Fruit fly (Drosophila melanogaster): ENCODE data around the gene Vha100-1.

The Vha100-1 gene

dm6 chr3R:29122817-29123611 lies 8.0 kb upstream of the Vha100-1 start, which contains the start of the genes yem and Ctl2 (continued):
- TF ChIP-seq sc (optimal IDR thresholded peaks at IDR 0.05) (no peak), sc (GFP tag; optimal IDR thresholded peaks at IDR 0.05) (peak; percentile 12), sob (GFP tag; IDR thresholded peaks at IDR 0.05) (peak; percentile 75), CG4360 (GFP tag; IDR thresholded peaks at IDR 0.05) (no peak), gcm (GFP tag; optimal IDR thresholded peaks at IDR 0.05) (no peak), CG9727 (GFP tag; optimal IDR thresholded peaks at IDR 0.05) (peak; percentile 73), Sry-β (GFP tag; optimal IDR thresholded peaks at IDR 0.05) (peak; percentile 93), pan (optimal IDR thresholded peaks at IDR 0.05) (no peak), pan (GFP tag; optimal IDR thresholded peaks at IDR 0.05 in 1 of 2, IDR thresholded peaks at IDR 0.05 in 1 of 2) (peak in 1 of 2 experiments; percentile 9), Elba2 (GFP tag; optimal IDR thresholded peaks at IDR 0.05) (peak; percentile 67), CG16813 (GFP tag; IDR thresholded peaks at IDR 0.05; ENCODE audit: partially characterized antibody) (peak; percentile 7; the same call in 1 of the 3 replicates), wek (GFP tag; optimal IDR thresholded peaks at IDR 0.05) (no peak), CG11247 (GFP tag; IDR thresholded peaks at IDR 0.05) (peak; percentile 50), CG1647 (GFP tag; optimal IDR thresholded peaks at IDR 0.05) (peak; percentile 61), CG12155 (GFP tag; optimal IDR thresholded peaks at IDR 0.05) (peak; percentile 83), CG15479 (GFP tag; optimal IDR thresholded peaks at IDR 0.05) (no peak), gro (GFP tag; optimal IDR thresholded peaks at IDR 0.05) (peak; percentile 84), amos (GFP tag; IDR thresholded peaks at IDR 0.05; ENCODE audit: partially characterized antibody) (peak; percentile 40; the same call in 1 of the 2 replicates), pfk (GFP tag; optimal IDR thresholded peaks at IDR 0.05) (peak; percentile 40), slp2 (GFP tag; optimal IDR thresholded peaks at IDR 0.05) (peak; percentile 86), Scr (GFP tag; IDR thresholded peaks at IDR 0.05; ENCODE audit: partially characterized antibody) (no peak), CG2199 (GFP tag; IDR thresholded peaks at IDR 0.05) (peak; percentile 23; the same call in 2 of the 3 replicates), knrl (GFP tag; IDR thresholded peaks at IDR 0.05; ENCODE audit: partially characterized antibody) (no peak; the same call in 2 of the 3 replicates), CG16779 (GFP tag; IDR thresholded peaks at IDR 0.05) (peak; percentile 36; the same call in 1 of the 2 replicates), CG14710 (tag; optimal IDR thresholded peaks at IDR 0.05) (peak; percentile 82), Dip3 (GFP tag; optimal IDR thresholded peaks at IDR 0.05) (peak; percentile 86), CG7839 (tag; optimal IDR thresholded peaks at IDR 0.05) (peak; percentile 59), Sin3A (optimal IDR thresholded peaks at IDR 0.05) (peak; percentile 97), Vsx1 (GFP tag; optimal IDR thresholded peaks at IDR 0.05) (no peak), CG18262 (tag; optimal IDR thresholded peaks at IDR 0.05) (peak; percentile 68), CG15514 (GFP tag; optimal IDR thresholded peaks at IDR 0.05) (peak; percentile 38), CG2875 (GFP tag; optimal IDR thresholded peaks at IDR 0.05) (no peak), ranshi (GFP tag; IDR thresholded peaks at IDR 0.05) (peak; percentile 59; the same call in 1 of the 2 replicates), Antp (GFP tag; optimal IDR thresholded peaks at IDR 0.05) (peak; percentile 70), crp (GFP tag; optimal IDR thresholded peaks at IDR 0.05) (peak; percentile 78 to 97), CG8359 (GFP tag; optimal IDR thresholded peaks at IDR 0.05; ENCODE audit: borderline replicate concordance) (no peak), HLH3B (GFP tag; IDR thresholded peaks at IDR 0.05) (peak; percentile 39; the same call in 1 of the 2 replicates), ttk (GFP tag; IDR thresholded peaks at IDR 0.05) (peak; percentile 37; the same call in 1 of the 2 replicates), ro (GFP tag; IDR thresholded peaks at IDR 0.05) (no peak; the same call in 1 of the 2 replicates), trem (tag; optimal IDR thresholded peaks at IDR 0.05) (peak; percentile 48), stc (GFP tag; IDR thresholded peaks at IDR 0.05) (no peak), jing (GFP tag; optimal IDR thresholded peaks at IDR 0.05) (peak; percentile 28), Hsf (GFP tag; optimal IDR thresholded peaks at IDR 0.05) (peak; percentile 85), CG3163 (GFP tag; optimal IDR thresholded peaks at IDR 0.05) (peak; percentile 72), CG32767 (GFP tag; IDR thresholded peaks at IDR 0.05) (no peak), fd102C (GFP tag; optimal IDR thresholded peaks at IDR 0.05) (no peak), GATAe (GFP tag; conservative IDR thresholded peaks at IDR 0.05) (no peak), chif (GFP tag; optimal IDR thresholded peaks at IDR 0.05) (peak; percentile 75 to 84), Sox100B (GFP tag; optimal IDR thresholded peaks at IDR 0.05) (no peak)
